Worm (Caenorhabditis elegans) whole organism, L4 larva: ENCODE results near the gene K10H10.13.

Source experiments
- D1046.2 ChIP-seq: fragments of 200-800 bp; sonication (Bioruptor generic); IDR thresholded peaks from 2 replicates; pipeline ENCODE4 v1.3.6; 2022; ENCODE audit warnings: missing genetic modification characterization, missing compliant biosample characterization
- F26F4.8 ChIP-seq: fragments of 200-800 bp; sonication (Bioruptor generic); conservative IDR thresholded peaks from 2 replicates; pipeline ENCODE4 v1.3.6; 2022; ENCODE audit warnings: missing genetic modification characterization, missing compliant biosample characterization
- F37D6.2 ChIP-seq: sonication (generic microtip); optimal IDR thresholded peaks from 2 replicates; lab custom pipeline; 2016; ENCODE audit warnings: mild to moderate bottlenecking, missing genetic modification characterization, missing compliant biosample characterization
- F44E2.7 ChIP-seq: fragments of 200-800 bp; sonication (Bioruptor generic); IDR thresholded peaks from 2 replicates; pipeline ENCODE4 v2.1.2; 2022; ENCODE audit warnings: missing genetic modification characterization, missing compliant biosample characterization
- R02D3.7 ChIP-seq: fragments of 150-350 bp; sonication (generic microtip); optimal IDR thresholded peaks from 3 replicates; lab custom pipeline; 2014; ENCODE audit warnings: missing biosample characterization, missing genetic modification characterization
- T20F7.1 ChIP-seq: fragments of 200-800 bp; sonication (Bioruptor generic); optimal IDR thresholded peaks from 2 replicates; lab custom pipeline; 2018; ENCODE audit warnings: mild to moderate bottlenecking, missing genetic modification characterization, missing compliant biosample characterization
- T26A8.4 ChIP-seq: fragments of 200-800 bp; sonication (Bioruptor generic); IDR thresholded peaks from 2 replicates; pipeline ENCODE4 v1.3.6; 2022; ENCODE audit warnings: missing genetic modification characterization, missing compliant biosample characterization
- Y105C5A.15 ChIP-seq: fragments of 200-800 bp; sonication (Bioruptor generic); IDR thresholded peaks from 2 replicates; pipeline ENCODE4 v1.3.6; 2022; ENCODE audit warnings: missing genetic modification characterization, missing compliant biosample characterization
- ZK337.2 ChIP-seq: fragments of 200-800 bp; sonication (Bioruptor generic); IDR thresholded peaks from 2 replicates; pipeline ENCODE4 v1.3.6; 2022; ENCODE audit warnings: missing genetic modification reagents, missing genetic modification characterization, missing compliant biosample characterization
- ZK546.5 ChIP-seq, 2 experiments: sonication (generic microtip); optimal IDR thresholded peaks; 2 replicates each; lab custom pipeline; 2017; ENCODE audit warnings: missing biosample characterization in 2 of 2, missing genetic modification characterization in 2 of 2
- aly-2 ChIP-seq: sonication (generic microtip); optimal IDR thresholded peaks from 2 replicates; lab custom pipeline; 2018; ENCODE audit warnings: missing biosample characterization, missing genetic modification characterization
- ama-1 ChIP-seq: fragments of 150-350 bp; optimal IDR thresholded peaks from 2 replicates; lab custom pipeline; 2014; ENCODE audit warnings: inconsistent platforms, mixed read lengths
- attf-4 ChIP-seq: sonication (generic microtip); optimal IDR thresholded peaks from 3 replicates; lab custom pipeline; 2017; ENCODE audit warnings: missing biosample characterization, missing genetic modification characterization
- ceh-20 ChIP-seq: fragments of 200-800 bp; sonication (Bioruptor generic); IDR thresholded peaks from 2 replicates; pipeline ENCODE4 v1.3.6; 2022; ENCODE audit warnings: missing genetic modification reagents, missing genetic modification characterization, missing compliant biosample characterization
- ceh-32 ChIP-seq: sonication (generic microtip); optimal IDR thresholded peaks from 2 replicates; lab custom pipeline; 2016; ENCODE audit warnings: mild to moderate bottlenecking, missing genetic modification characterization, missing compliant biosample characterization; ENCODE audit not compliant: poor library complexity
- ceh-44 ChIP-seq: fragments of 200-800 bp; sonication (Bioruptor generic); IDR thresholded peaks from 2 replicates; pipeline ENCODE4 v1.3.6; 2022; ENCODE audit warnings: missing genetic modification reagents, missing genetic modification characterization, missing compliant biosample characterization
- ceh-82 ChIP-seq: sonication (generic microtip); optimal IDR thresholded peaks from 2 replicates; lab custom pipeline; 2017; ENCODE audit warnings: missing biosample characterization, missing genetic modification characterization
- ces-1 ChIP-seq: fragments of 150-350 bp; sonication (generic microtip); optimal IDR thresholded peaks from 4 replicates; lab custom pipeline; 2014; ENCODE audit warnings: missing biosample characterization, missing genetic modification reagents, missing genetic modification characterization
- cey-2 ChIP-seq: sonication (generic microtip); optimal IDR thresholded peaks from 3 replicates; lab custom pipeline; 2017; ENCODE audit warnings: missing genetic modification characterization, mild to moderate bottlenecking, missing compliant biosample characterization, antibody characterized with exemption, borderline replicate concordance; ENCODE audit not compliant: insufficient read depth
- ctbp-1 ChIP-seq: fragments of 200-800 bp; sonication (Bioruptor generic); IDR thresholded peaks from 2 replicates; pipeline ENCODE4 v1.3.6; 2022; ENCODE audit warnings: missing genetic modification reagents, missing genetic modification characterization, missing compliant biosample characterization
- daf-12 ChIP-seq: fragments of 150-350 bp; optimal IDR thresholded peaks from 2 replicates; lab custom pipeline; 2014; ENCODE audit warnings: missing biosample characterization, missing genetic modification reagents, missing genetic modification characterization
- daf-16 ChIP-seq, 3 experiments: sonication (generic microtip); optimal IDR thresholded peaks; 2 replicates each; lab custom pipeline; 2016 to 2017; ENCODE audit warnings: missing genetic modification characterization in 3 of 3, missing genetic modification reagents in 3 of 3, mild to moderate bottlenecking in 2 of 3, missing compliant biosample characterization in 2 of 3, missing biosample characterization in 1 of 3, moderate library complexity in 1 of 3
- daf-19 ChIP-seq: fragments of 200-800 bp; sonication (Bioruptor generic); conservative IDR thresholded peaks from 2 replicates; pipeline ENCODE4 v1.3.6; 2022; ENCODE audit warnings: missing genetic modification characterization, missing compliant biosample characterization
- dmd-6 ChIP-seq: fragments of 200-800 bp; sonication (Bioruptor generic); IDR thresholded peaks from 2 replicates; pipeline ENCODE4 v1.3.6; 2022; ENCODE audit warnings: missing genetic modification reagents, missing genetic modification characterization, missing compliant biosample characterization
- dpl-1 ChIP-seq: fragments of 150-350 bp; optimal IDR thresholded peaks from 2 replicates; lab custom pipeline; 2014; ENCODE audit warnings: missing biosample characterization, missing genetic modification reagents, missing genetic modification characterization
- egl-43 ChIP-seq: fragments of 200-800 bp; sonication (Bioruptor generic); IDR thresholded peaks from 2 replicates; pipeline ENCODE4 v1.3.6; 2022; ENCODE audit warnings: missing genetic modification reagents, missing genetic modification characterization, missing compliant biosample characterization
- fkh-10 ChIP-seq: fragments of 150-350 bp; optimal IDR thresholded peaks from 2 replicates; lab custom pipeline; 2014; ENCODE audit warnings: missing biosample characterization, missing genetic modification reagents, missing genetic modification characterization
- fos-1 ChIP-seq: fragments of 150-350 bp; optimal IDR thresholded peaks from 2 replicates; lab custom pipeline; 2014; ENCODE audit warnings: missing biosample characterization, missing genetic modification characterization
- hmg-1.1 ChIP-seq: fragments of 200-800 bp; sonication (Bioruptor generic); IDR thresholded peaks from 2 replicates; pipeline ENCODE4 v1.3.6; 2022; ENCODE audit warnings: missing genetic modification reagents, missing genetic modification characterization, missing compliant biosample characterization
- lin-13 ChIP-seq: fragments of 150-350 bp; optimal IDR thresholded peaks from 2 replicates; lab custom pipeline; 2014; ENCODE audit warnings: missing biosample characterization, missing genetic modification reagents, missing genetic modification characterization
- lin-15B ChIP-seq: fragments of 150-350 bp; sonication (generic microtip); optimal IDR thresholded peaks from 3 replicates; lab custom pipeline; 2014; ENCODE audit warnings: missing biosample characterization, missing genetic modification characterization
- lin-29 ChIP-seq: fragments of 200-800 bp; sonication (Bioruptor generic); IDR thresholded peaks from 2 replicates; pipeline ENCODE4 v1.3.6; 2022; ENCODE audit warnings: missing genetic modification reagents, missing genetic modification characterization, missing compliant biosample characterization
- lin-38 ChIP-seq: fragments of 200-800 bp; sonication (Bioruptor generic); IDR thresholded peaks from 2 replicates; pipeline ENCODE4 v1.3.6; 2022; ENCODE audit warnings: missing genetic modification reagents, missing genetic modification characterization, missing compliant biosample characterization
- lin-39 ChIP-seq: fragments of 150-350 bp; optimal IDR thresholded peaks from 2 replicates; lab custom pipeline; 2014; ENCODE audit warnings: missing biosample characterization, missing genetic modification reagents, missing genetic modification characterization
- lir-3 ChIP-seq: sonication (generic microtip); optimal IDR thresholded peaks from 2 replicates; lab custom pipeline; 2016; ENCODE audit warnings: mild to moderate bottlenecking, missing genetic modification characterization, missing compliant biosample characterization
- mdl-1 ChIP-seq, 2 experiments: fragments of 150-350 bp in 1 of 2; sonication (generic microtip) in 1 of 2; optimal IDR thresholded peaks; 2 replicates each; lab custom pipeline; 2014 to 2017; ENCODE audit warnings: missing biosample characterization in 2 of 2, missing genetic modification characterization in 2 of 2
- mxl-3 ChIP-seq: fragments of 200-800 bp; sonication (Bioruptor generic); optimal IDR thresholded peaks from 2 replicates; lab custom pipeline; 2018; ENCODE audit warnings: mild to moderate bottlenecking, missing genetic modification characterization, missing compliant biosample characterization
- nhr-10 ChIP-seq: fragments of 150-350 bp; optimal IDR thresholded peaks from 2 replicates; lab custom pipeline; 2014; ENCODE audit warnings: missing biosample characterization, missing genetic modification characterization
- nhr-11 ChIP-seq: fragments of 150-350 bp; optimal IDR thresholded peaks from 2 replicates; lab custom pipeline; 2014; ENCODE audit warnings: missing biosample characterization, missing genetic modification characterization
- nhr-28 ChIP-seq: fragments of 150-350 bp; optimal IDR thresholded peaks from 2 replicates; lab custom pipeline; 2014; ENCODE audit warnings: missing biosample characterization, missing genetic modification characterization
- pqm-1 ChIP-seq: sonication (generic microtip); optimal IDR thresholded peaks from 2 replicates; lab custom pipeline; 2017; ENCODE audit warnings: missing biosample characterization, missing genetic modification characterization
- rbr-2 ChIP-seq: sonication (generic microtip); optimal IDR thresholded peaks from 2 replicates; lab custom pipeline; 2016; ENCODE audit warnings: missing genotype, missing genetic modification characterization, missing compliant biosample characterization
- saeg-2 ChIP-seq: fragments of 200-800 bp; sonication (Bioruptor generic); IDR thresholded peaks from 2 replicates; pipeline ENCODE4 v1.3.6; 2022; ENCODE audit warnings: missing genetic modification reagents, missing genetic modification characterization, missing compliant biosample characterization
- set-16 ChIP-seq: fragments of 200-800 bp; sonication (Bioruptor generic); IDR thresholded peaks from 2 replicates; pipeline ENCODE4 v1.3.6; 2022; ENCODE audit warnings: missing genetic modification reagents, missing genetic modification characterization, missing compliant biosample characterization
- tra-1 ChIP-seq: fragments of 200-800 bp; sonication (Bioruptor generic); IDR thresholded peaks from 2 replicates; pipeline ENCODE4 v1.3.6; 2022; ENCODE audit warnings: missing genetic modification reagents, missing genetic modification characterization, missing compliant biosample characterization
- vab-7 ChIP-seq: fragments of 200-800 bp; sonication (Bioruptor generic); IDR thresholded peaks from 2 replicates; pipeline ENCODE4 v1.3.6; 2022; ENCODE audit warnings: missing genetic modification reagents, missing genetic modification characterization, missing compliant biosample characterization
- zag-1 ChIP-seq: fragments of 150-350 bp; optimal IDR thresholded peaks from 2 replicates; lab custom pipeline; 2014; ENCODE audit warnings: missing biosample characterization, missing genetic modification characterization
- zfp-2 ChIP-seq: sonication (generic microtip); optimal IDR thresholded peaks from 2 replicates; lab custom pipeline; 2016; ENCODE audit warnings: mild to moderate bottlenecking, missing genetic modification characterization, missing compliant biosample characterization
- zfp-3 ChIP-seq: fragments of 200-800 bp; sonication (Bioruptor generic); conservative IDR thresholded peaks from 2 replicates; pipeline ENCODE4 v1.3.6; 2022; ENCODE audit warnings: missing genetic modification reagents, missing genetic modification characterization, missing compliant biosample characterization
- zip-2 ChIP-seq: fragments of 150-350 bp; optimal IDR thresholded peaks from 2 replicates; lab custom pipeline; 2014; ENCODE audit warnings: missing biosample characterization, missing genetic modification characterization
- ztf-11 ChIP-seq: fragments of 150-350 bp; optimal IDR thresholded peaks from 2 replicates; lab custom pipeline; 2014; ENCODE audit warnings: missing biosample characterization, missing genetic modification characterization
- ztf-7 ChIP-seq: fragments of 150-350 bp; optimal IDR thresholded peaks from 2 replicates; lab custom pipeline; 2014; ENCODE audit warnings: missing biosample characterization, missing genetic modification characterization

K10H10.13 gene

DNA sequence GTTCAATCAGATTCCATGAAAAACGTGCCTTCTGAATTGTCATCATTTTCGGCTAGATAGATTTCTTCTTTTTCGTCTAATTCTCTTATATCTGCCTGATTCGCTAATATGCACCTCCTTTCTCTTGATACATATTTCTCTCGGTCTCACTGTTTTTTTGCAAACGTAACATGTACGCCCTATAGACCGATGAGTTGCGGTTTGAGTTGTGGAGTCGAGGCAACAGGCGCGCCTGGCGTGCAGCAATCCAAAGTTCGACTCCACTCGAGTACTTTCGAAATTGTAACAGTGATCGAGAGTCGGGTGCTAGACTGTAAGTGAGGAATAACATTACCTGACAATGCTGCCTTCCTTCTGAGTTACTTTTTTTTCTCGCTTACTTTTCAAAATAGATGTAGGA is 14.3 kb downstream of the K10H10.13 start:
- TF ChIP-seq lin-13 (GFP tag; lab: Kevin White, UChicago) (peak; percentile 46), mdl-1 (tag; optimal IDR thresholded peaks at IDR 0.05; lab: Kevin White, UChicago) (peak in 1 of 2 experiments; percentile 48), nhr-11 (tag; lab: Kevin White, UChicago) (peak; percentile 55), ceh-82 (tag; lab: Kevin White, UChicago) (no peak), ZK546.5 (tag; optimal IDR thresholded peaks at IDR 0.05; lab: Kevin White, UChicago) (no peak), ama-1 (lab: Kevin White, UChicago) (no peak), ceh-20 (GFP tag; lab: Robert Waterston, UW) (peak; percentile 78), set-16 (GFP tag; lab: Robert Waterston, UW) (peak; percentile 24; the same call in 1 of the 2 replicates), T20F7.1 (GFP tag; lab: Kevin White, UChicago) (peak; percentile 74), lin-15B (tag; lab: Kevin White, UChicago) (no peak), hmg-1.1 (peak; percentile 86), lin-38 (GFP tag; lab: Robert Waterston, UW) (peak; percentile 85), rbr-2 (peak; percentile 77), F44E2.7 (GFP tag; lab: Robert Waterston, UW) (peak; percentile 92), ztf-7 (tag; lab: Kevin White, UChicago) (peak; percentile 61), pqm-1 (tag; lab: Kevin White, UChicago) (peak; percentile 32), daf-16 (GFP tag; optimal IDR thresholded peaks at IDR 0.05; lab: Kevin White, UChicago) (peak; percentile 60 to 92), daf-16 (tag; optimal IDR thresholded peaks at IDR 0.05; lab: Kevin White, UChicago) (peak; percentile 77), dpl-1 (GFP tag; lab: Kevin White, UChicago) (peak; percentile 68), F26F4.8 (GFP tag; lab: Robert Waterston, UW) (peak; percentile 94), ceh-32 (tag; lab: Kevin White, UChicago) (no peak), fos-1 (tag; lab: Kevin White, UChicago) (no peak), zfp-3 (GFP tag; lab: Robert Waterston, UW) (peak; percentile 86), attf-4 (tag; lab: Kevin White, UChicago) (peak; percentile 41), nhr-10 (tag; lab: Kevin White, UChicago) (peak; percentile 63), daf-12 (tag; lab: Kevin White, UChicago) (no peak), Y105C5A.15 (peak; percentile 86), egl-43 (GFP tag; lab: Robert Waterston, UW) (peak; percentile 97), cey-2 (peak; percentile 26), R02D3.7 (tag; lab: Kevin White, UChicago) (peak; percentile 7), fkh-10 (GFP tag; lab: Kevin White, UChicago) (no peak), nhr-28 (tag; lab: Kevin White, UChicago) (peak; percentile 91), aly-2 (tag; lab: Kevin White, UChicago) (no peak), ztf-11 (no peak), ces-1 (GFP tag; lab: Kevin White, UChicago) (no peak), zip-2 (tag; lab: Kevin White, UChicago) (peak; percentile 41), D1046.2 (peak; percentile 87), F37D6.2 (peak; percentile 74), ctbp-1 (GFP tag; lab: Robert Waterston, UW) (peak; percentile 76), T26A8.4 (peak; percentile 88), zfp-2 (tag; lab: Kevin White, UChicago) (peak; percentile 69), daf-19 (GFP tag; lab: Robert Waterston, UW) (peak; percentile 95), zag-1 (tag; lab: Kevin White, UChicago) (no peak), ZK337.2 (GFP tag; lab: Robert Waterston, UW) (peak; percentile 75), lin-39 (tag; lab: Kevin White, UChicago) (no peak), mxl-3 (GFP tag; lab: Kevin White, UChicago) (peak; percentile 83), ceh-44 (peak; percentile 90), saeg-2 (GFP tag; lab: Robert Waterston, UW) (0 out of 2 replicates have a peak, but pooled peaks have one; percentile 67), lir-3 (tag; lab: Kevin White, UChicago) (peak; percentile 88), lin-29 (peak; percentile 63), vab-7 (GFP tag; lab: Robert Waterston, UW) (peak; percentile 91), dmd-6 (peak; percentile 70), tra-1 (GFP tag; lab: Robert Waterston, UW) (peak; percentile 90)
